Fruit fly (Drosophila melanogaster) whole organism: Measurements from ENCODE around the gene CG42305.

Experiments used
- CG8478 ChIP-seq: fragments of >200 bp; optimal IDR thresholded peaks from 2 replicates; lab custom pipeline; 2018; ENCODE audit warnings: inconsistent platforms
- Dll ChIP-seq: fragments of >200 bp; optimal IDR thresholded peaks from 2 replicates; lab custom pipeline; 2017
- EcR ChIP-seq, 2 experiments: fragments of >200 bp; optimal IDR thresholded peaks; 2 replicates each; lab custom pipeline; 2017; ENCODE audit warnings: missing biosample characterization in 2 of 2, missing genetic modification characterization in 2 of 2, missing genetic modification reagents in 2 of 2
- pan ChIP-seq: fragments of >200 bp; optimal IDR thresholded peaks from 2 replicates; lab custom pipeline; 2017
- psq ChIP-seq: fragments of >200 bp; optimal IDR thresholded peaks from 2 replicates; lab custom pipeline; 2017
- usp ChIP-seq: fragments of >200 bp; optimal IDR thresholded peaks from 2 replicates; lab custom pipeline; 2017; ENCODE audit warnings: missing biosample characterization, missing genetic modification characterization, mixed read lengths

Gene CG42305

DNA sequence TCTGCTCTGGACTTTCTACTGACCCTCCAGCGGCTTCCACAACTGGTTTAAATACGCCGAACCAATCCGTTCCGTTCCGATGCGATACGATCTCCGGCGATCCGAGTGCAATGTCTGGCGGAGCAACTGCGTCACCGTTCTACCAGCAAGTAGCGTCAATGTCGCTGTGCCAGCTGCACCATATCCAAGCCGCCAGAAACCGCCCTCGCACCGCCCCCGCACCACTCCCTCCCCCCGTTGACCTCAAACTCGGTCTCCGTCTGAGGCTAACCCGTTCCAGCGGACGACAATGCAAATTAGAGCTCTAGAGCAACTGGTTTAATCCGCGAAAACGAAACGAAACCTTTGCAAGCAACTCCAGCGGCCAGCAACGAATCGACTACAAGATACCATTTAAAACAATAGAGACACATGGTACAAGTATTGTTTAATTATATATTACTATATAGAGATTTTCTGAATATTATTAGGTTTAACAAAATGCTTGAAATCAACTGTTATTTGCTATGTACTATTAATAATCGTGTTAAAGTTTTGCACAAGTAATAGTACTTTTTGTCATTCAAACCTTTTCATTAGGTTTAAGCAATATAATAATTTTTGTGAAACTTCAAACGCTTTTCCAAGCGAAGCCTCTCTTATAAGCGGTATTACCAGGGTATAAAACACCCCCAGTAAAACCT, 1.3 kb upstream of the CG42305 start, which contains the start of the genes CG10570 and CG42502:
Gene CG10570, minus strand, starts transcription at position 293 of the 683 bp plus-strand sequence.
Gene CG42502, minus strand, starts transcription at position 293 of the 683 bp plus-strand sequence.
- peak; percentile 73 for TF ChIP-seq pan (lab: Kevin White, UChicago)
- TF ChIP-seq usp (GFP tag; lab: Kevin White, UChicago), result no peak

DNA sequence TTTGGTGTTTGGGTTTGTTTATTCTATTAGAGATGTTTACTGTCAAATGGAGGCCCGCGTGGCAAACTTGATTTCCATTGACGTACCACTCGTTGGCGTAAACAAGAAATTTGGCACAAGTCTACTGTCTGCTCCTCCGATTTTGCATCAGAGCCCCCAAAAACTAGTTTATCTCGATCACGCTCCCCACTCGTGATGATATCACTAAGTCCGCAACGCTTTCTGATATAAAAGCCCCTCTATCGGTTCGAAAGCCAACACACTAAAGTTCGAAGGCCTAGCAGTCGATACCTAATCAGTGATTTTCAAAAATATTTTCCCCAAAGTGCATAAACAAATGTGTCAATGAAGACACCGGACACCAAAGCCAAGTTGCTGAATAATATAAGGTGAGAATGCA, 307 bp downstream of the CG42305 start:
- TF ChIP-seq pan (lab: Kevin White, UChicago) (no peak), EcR (GFP tag; optimal IDR thresholded peaks at IDR 0.05; lab: Kevin White, UChicago) (no peak), CG8478 (lab: Kevin White, UChicago) (no peak), usp (GFP tag; lab: Kevin White, UChicago) (no peak), Dll (lab: Kevin White, UChicago) (no peak)

DNA sequence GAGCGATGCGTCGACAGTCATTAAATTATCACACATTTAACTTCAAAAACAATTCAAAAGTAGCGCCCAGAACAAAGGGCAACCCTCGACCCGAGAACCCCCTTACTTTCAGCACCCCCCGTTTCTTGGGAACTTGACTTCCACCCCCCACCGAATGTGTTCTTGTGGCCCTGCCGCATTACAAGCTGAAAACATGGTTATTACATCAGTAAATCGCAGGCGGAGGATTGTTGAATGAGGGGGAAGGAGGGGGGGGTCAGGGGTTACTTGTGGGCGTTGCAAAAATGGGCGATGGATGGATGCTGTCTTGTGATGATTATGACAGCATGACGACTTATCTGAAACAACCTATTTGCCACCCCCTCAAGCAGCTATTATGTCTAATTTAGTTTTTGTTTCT, 2.7 kb downstream of the CG42305 start:
- TF ChIP-seq Dll (lab: Kevin White, UChicago) (no peak), EcR (GFP tag; optimal IDR thresholded peaks at IDR 0.05; lab: Kevin White, UChicago) (no peak), CG8478 (lab: Kevin White, UChicago) (no peak), pan (lab: Kevin White, UChicago) (no peak), psq (lab: Kevin White, UChicago) (no peak), usp (GFP tag; lab: Kevin White, UChicago) (no peak)

DNA sequence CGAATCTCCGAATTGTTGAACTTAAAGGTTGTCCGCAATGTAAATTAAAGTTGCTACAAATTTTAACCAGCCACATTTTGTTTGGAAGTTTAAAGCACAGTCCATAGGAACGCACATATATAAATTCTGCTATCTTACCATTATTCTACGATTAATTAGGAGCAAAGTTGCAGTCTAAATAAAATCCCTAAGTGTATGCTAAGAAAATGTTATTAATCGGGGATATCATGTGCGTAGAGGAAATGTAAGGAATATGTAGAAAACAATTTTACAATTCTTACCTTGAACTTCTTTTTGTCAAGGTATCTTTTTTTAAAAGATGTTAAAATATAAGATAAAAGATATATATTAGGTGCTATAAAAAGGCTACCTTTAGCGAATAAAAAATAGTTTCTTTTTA, 5.9 kb downstream of the CG42305 start:
- TF ChIP-seq CG8478 (lab: Kevin White, UChicago) (no peak), Dll (lab: Kevin White, UChicago) (no peak), psq (lab: Kevin White, UChicago) (no peak), usp (GFP tag; lab: Kevin White, UChicago) (no peak), EcR (GFP tag; optimal IDR thresholded peaks at IDR 0.05; lab: Kevin White, UChicago) (no peak), pan (lab: Kevin White, UChicago) (no peak)

DNA sequence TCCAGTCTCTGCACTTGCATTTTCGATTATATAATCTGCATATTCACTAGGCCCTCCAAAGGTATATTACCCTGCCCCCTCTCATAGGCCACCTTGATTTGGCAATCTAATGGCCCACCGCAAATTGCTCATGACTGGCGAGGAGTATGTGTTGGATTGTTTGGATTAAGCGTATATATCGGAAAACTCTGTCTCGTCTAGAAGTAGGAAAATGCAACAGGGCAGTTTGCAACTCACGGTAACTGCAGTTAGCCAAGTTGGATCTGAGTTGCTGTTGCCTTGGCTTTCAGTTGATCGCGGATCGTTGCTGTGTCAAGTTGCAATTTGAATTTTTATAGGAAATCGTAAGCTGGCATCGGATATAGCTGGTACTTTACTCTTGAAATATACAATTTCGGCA, 6.6 kb downstream of the CG42305 start, which contains the start of gene Ugt36F1:
Gene Ugt36F1, plus strand, starts transcription at position 301 of the 400 bp plus-strand sequence.
- TF ChIP-seq pan (lab: Kevin White, UChicago), result no peak
- no peak for TF ChIP-seq CG8478 (lab: Kevin White, UChicago)
- TF ChIP-seq psq (lab: Kevin White, UChicago), result no peak
- no peak for TF ChIP-seq usp (GFP tag; lab: Kevin White, UChicago)
- no peak for TF ChIP-seq EcR (GFP tag; optimal IDR thresholded peaks at IDR 0.05; lab: Kevin White, UChicago)
- no peak for TF ChIP-seq Dll (lab: Kevin White, UChicago)

DNA sequence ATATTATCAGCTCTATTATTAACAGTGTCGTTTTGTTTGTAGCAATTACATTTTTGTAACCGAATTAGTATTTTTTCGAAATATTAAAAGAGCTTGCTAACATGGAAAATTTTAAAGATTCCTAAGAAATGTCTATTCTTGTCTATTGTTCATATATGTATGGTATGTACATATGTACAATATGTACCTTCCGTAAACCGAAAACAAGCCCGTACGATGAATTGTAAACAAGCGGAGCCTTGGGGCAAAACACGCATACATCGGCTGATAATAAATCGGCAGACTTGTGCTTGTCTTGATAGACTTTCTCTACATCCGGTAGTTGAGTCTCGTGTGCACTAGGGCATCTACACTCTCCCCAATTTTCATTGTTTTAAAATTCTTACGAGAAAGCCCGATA, 10.4 kb downstream of the CG42305 start:
- TF ChIP-seq Dll (lab: Kevin White, UChicago) (no peak), psq (lab: Kevin White, UChicago) (no peak), CG8478 (lab: Kevin White, UChicago) (no peak), usp (GFP tag; lab: Kevin White, UChicago) (no peak), EcR (GFP tag; optimal IDR thresholded peaks at IDR 0.05; lab: Kevin White, UChicago) (no peak), pan (lab: Kevin White, UChicago) (no peak)

DNA sequence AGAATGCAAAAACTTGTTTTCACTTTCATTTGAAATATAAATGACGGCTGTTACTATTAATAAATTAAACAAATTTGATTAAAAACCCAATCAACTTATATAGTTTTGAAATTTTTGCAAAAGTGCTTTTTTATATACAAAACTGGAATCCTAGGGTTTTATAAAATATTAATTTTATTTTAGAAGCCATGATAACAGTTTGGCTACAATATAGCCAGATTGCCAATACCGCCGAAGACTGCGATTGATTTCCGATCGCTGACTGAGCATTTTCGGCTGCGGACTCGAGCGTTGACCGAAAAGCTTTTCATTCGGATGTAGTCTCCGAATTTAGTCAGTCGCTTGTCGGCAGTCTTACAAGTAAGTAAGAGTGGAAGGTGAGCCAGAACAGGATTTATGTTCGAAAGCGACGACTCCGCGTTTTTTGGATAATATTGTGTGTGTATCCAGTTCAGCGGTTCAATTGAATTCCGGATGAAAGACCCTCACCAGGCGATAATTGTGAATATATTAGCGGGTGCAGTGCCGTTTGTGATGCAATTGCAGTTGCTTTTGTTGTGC, 10.9 kb downstream of the CG42305 start, which contains the start of gene Ugt36D1:
Gene Ugt36D1, plus strand, starts transcription at position 306 of the 561 bp plus-strand sequence.
- TF ChIP-seq EcR (GFP tag; optimal IDR thresholded peaks at IDR 0.05; lab: Kevin White, UChicago) (peak in 1 of 2 experiments; percentile 21), usp (GFP tag; lab: Kevin White, UChicago) (no peak)

DNA sequence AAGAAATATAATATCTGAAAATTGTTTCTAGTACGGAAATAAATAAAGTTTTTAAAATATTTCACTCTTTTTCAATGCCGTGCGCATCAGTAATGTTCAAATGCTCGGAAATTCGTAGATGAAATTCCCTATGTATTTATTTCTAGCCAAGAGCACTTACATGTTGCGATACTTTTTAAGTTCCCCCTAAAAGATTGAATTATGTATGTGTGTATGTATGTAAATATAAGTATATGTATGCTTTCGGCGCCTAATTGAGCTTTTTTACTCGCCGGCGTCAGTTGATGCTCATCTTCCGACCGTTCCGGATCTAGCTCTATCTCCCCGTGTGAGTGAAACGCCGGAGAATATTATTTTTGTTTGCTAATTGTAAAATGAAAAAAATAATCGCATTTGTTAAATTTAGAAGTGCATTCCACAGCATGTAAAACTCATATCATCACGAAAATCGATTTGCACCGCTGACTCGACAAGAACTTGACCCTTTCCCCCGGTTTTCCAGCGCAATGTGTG, 14.1 kb downstream of the CG42305 start, which contains the start of gene Ugt36E1:
Gene Ugt36E1, plus strand, starts transcription at position 275 of the 513 bp plus-strand sequence.
- TF ChIP-seq EcR (GFP tag; optimal IDR thresholded peaks at IDR 0.05; lab: Kevin White, UChicago) (no peak), CG8478 (lab: Kevin White, UChicago) (no peak), pan (lab: Kevin White, UChicago) (peak; percentile 30)

DNA sequence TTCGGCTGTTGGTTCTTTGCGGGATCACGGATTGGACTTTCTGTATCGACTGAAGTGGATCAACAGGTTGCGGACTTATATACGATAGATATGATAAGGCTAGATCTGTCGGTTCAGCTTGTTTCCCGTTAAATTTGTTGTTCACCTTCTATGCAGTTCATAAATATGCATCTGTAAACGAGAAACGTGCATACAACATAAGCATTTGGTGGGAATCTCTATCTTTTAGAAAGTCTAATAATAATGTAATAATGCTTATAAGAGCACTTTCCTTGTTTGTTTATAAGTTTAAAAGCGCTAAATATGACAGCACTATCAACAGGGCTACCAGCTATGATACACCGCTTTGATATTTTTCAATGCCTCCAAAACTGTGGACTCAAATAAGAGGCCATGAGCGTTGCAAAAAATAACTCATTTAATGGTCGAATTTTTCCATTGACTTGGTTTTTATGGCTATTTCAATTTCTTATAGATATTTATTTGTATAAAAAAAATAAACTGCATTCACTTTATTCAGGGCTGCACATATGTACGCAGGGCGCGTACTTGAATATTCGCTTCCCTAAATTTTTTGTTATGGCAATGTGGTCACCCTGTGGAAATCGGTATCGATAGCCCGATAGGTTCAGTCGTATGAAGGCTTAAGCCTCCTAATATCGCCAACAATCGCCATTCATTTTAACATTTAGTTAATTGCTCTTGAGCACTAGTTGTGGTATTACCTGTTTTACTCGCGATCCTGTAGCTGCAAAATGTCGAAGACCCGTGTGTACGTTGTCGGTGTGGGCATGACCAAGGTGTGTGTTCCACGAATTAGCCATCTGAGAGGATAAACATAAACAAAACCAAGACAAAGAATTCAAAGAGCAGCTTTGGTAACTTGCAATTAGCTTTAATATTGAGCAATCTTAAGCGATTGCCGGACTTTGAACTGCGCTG, 18.4 kb downstream of the CG42305 start, which contains the start of the genes CG17597 and ScpX:
Gene CG17597, minus strand, starts transcription at position 567 of the 942 bp plus-strand sequence.
Gene ScpX, plus strand, starts transcription at position 643 of the 942 bp plus-strand sequence.
- TF ChIP-seq Dll (lab: Kevin White, UChicago), result no peak
- no peak for TF ChIP-seq CG8478 (lab: Kevin White, UChicago)
- TF ChIP-seq EcR (GFP tag; optimal IDR thresholded peaks at IDR 0.05; lab: Kevin White, UChicago), result no peak
- no peak for TF ChIP-seq psq (lab: Kevin White, UChicago)
- TF ChIP-seq pan (lab: Kevin White, UChicago), result no peak
- no peak for TF ChIP-seq usp (GFP tag; lab: Kevin White, UChicago)

DNA sequence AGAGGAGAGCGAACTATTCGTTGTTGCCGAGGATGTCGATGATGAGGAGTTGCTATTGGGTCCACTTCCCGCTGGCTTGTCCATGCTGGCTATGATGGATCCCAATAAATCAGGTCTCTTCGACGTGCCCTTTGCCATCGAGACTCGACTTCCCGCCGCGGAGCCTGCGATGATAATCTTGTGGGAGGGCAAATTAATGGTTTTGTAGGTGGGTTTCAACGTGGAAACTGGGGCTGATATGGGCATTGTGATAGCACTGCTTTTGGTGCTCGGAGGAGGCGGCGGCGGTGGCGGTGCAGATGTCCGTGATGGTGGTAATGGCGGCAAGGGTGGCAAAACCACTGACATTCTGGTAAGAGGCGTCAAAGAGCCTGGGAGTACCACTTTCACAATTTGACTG, 22.1 kb downstream of the CG42305 start:
- TF ChIP-seq usp (GFP tag; lab: Kevin White, UChicago), result no peak
- no peak for TF ChIP-seq CG8478 (lab: Kevin White, UChicago)
- TF ChIP-seq pan (lab: Kevin White, UChicago), result no peak
- TF ChIP-seq psq (lab: Kevin White, UChicago), result no peak
- TF ChIP-seq EcR (GFP tag; optimal IDR thresholded peaks at IDR 0.05; lab: Kevin White, UChicago), result no peak
- TF ChIP-seq Dll (lab: Kevin White, UChicago), result no peak
